Fruit fly (Drosophila melanogaster): Measurements from ENCODE around the gene Ocrl.
A peak's percentile ranks its signal among the peaks of the same experiment; 100 is the strongest.

Ocrl gene

dm6 chrX:1903968-1904367, 18.8 kb upstream of the Ocrl start:
- TF ChIP-seq Sox15 (GFP tag; optimal IDR thresholded peaks at IDR 0.05) (no peak), svp (GFP tag) (peak; percentile 62)

dm6 chrX:1907727-1908264, 15.0 kb upstream of the Ocrl start, which contains the start of gene mip130:
TSS of gene mip130 (plus strand) at chrX:1908239.
- TF ChIP-seq fd85E (GFP tag; optimal IDR thresholded peaks at IDR 0.05) (no peak), Eip93F (GFP tag; optimal IDR thresholded peaks at IDR 0.05) (no peak), CG10669 (GFP tag; optimal IDR thresholded peaks at IDR 0.05) (peak; percentile 61), spab (GFP tag; optimal IDR thresholded peaks at IDR 0.05) (peak; percentile 34), Hr38 (GFP tag; optimal IDR thresholded peaks at IDR 0.05) (no peak), eg (GFP tag; IDR thresholded peaks at IDR 0.05) (0 out of 3 replicates have a peak, but pooled peaks have one; percentile 41), ss (GFP tag; optimal IDR thresholded peaks at IDR 0.05) (peak; percentile 27 to 60), OdsH (GFP tag; optimal IDR thresholded peaks at IDR 0.05) (peak; percentile 47), CG9139 (GFP tag; optimal IDR thresholded peaks at IDR 0.05) (no peak), cyc (GFP tag; optimal IDR thresholded peaks at IDR 0.05) (peak; percentile 65), CG3919 (GFP tag; optimal IDR thresholded peaks at IDR 0.05) (peak; percentile 60), CG4318 (GFP tag; optimal IDR thresholded peaks at IDR 0.05) (no peak), pdm3 (GFP tag; optimal IDR thresholded peaks at IDR 0.05) (peak; percentile 56), Eip78C (GFP tag) (peak; percentile 89), CG15336 (GFP tag; IDR thresholded peaks at IDR 0.05) (peak; percentile 69), CG7368 (GFP tag; optimal IDR thresholded peaks at IDR 0.05) (peak; percentile 51), Gug (GFP tag; IDR thresholded peaks at IDR 0.05) (no peak), fd59A (GFP tag; optimal IDR thresholded peaks at IDR 0.05) (no peak), Blimp-1 (GFP tag; optimal IDR thresholded peaks at IDR 0.05) (no peak), Sox14 (GFP tag; optimal IDR thresholded peaks at IDR 0.05) (peak; percentile 55), CG8119 (GFP tag; IDR thresholded peaks at IDR 0.05) (peak; percentile 47; the same call in 2 of the 3 replicates), CG8319 (GFP tag; optimal IDR thresholded peaks at IDR 0.05) (no peak), Sox15 (GFP tag; optimal IDR thresholded peaks at IDR 0.05) (peak; percentile 27), svp (GFP tag) (peak; percentile 84), CG6792 (GFP tag; optimal IDR thresholded peaks at IDR 0.05) (peak; percentile 53), CG31627 (GFP tag; optimal IDR thresholded peaks at IDR 0.05) (peak; percentile 13), CG1621 (tag; optimal IDR thresholded peaks at IDR 0.05) (no peak), acj6 (GFP tag; optimal IDR thresholded peaks at IDR 0.05) (peak; percentile 37), CG11902 (GFP tag; optimal IDR thresholded peaks at IDR 0.05) (peak; percentile 43), CG6808 (GFP tag; optimal IDR thresholded peaks at IDR 0.05) (peak; percentile 36), CG3032 (tag; optimal IDR thresholded peaks at IDR 0.05) (peak; percentile 60), CG11294 (GFP tag; IDR thresholded peaks at IDR 0.05) (no peak), lz (GFP tag; optimal IDR thresholded peaks at IDR 0.05) (peak; percentile 43), CG6276 (GFP tag; optimal IDR thresholded peaks at IDR 0.05) (peak; percentile 45), salr (GFP tag; optimal IDR thresholded peaks at IDR 0.05) (no peak), net (GFP tag; optimal IDR thresholded peaks at IDR 0.05) (peak; percentile 25), fkh (GFP tag; optimal IDR thresholded peaks at IDR 0.05) (no peak), CG32006 (GFP tag; optimal IDR thresholded peaks at IDR 0.05) (peak; percentile 62), esn (GFP tag; optimal IDR thresholded peaks at IDR 0.05) (peak; percentile 58), Met (GFP tag; optimal IDR thresholded peaks at IDR 0.05) (peak; percentile 82), Sox102F (GFP tag; optimal IDR thresholded peaks at IDR 0.05) (peak; percentile 51), dsx (GFP tag; optimal IDR thresholded peaks at IDR 0.05; ENCODE audit: poor library complexity, severe bottlenecking) (peak; percentile 17), CG16779 (tag; optimal IDR thresholded peaks at IDR 0.05) (peak; percentile 24), Hr4 (GFP tag; optimal IDR thresholded peaks at IDR 0.05) (peak; percentile 64), Smox (GFP tag; optimal IDR thresholded peaks at IDR 0.05) (peak; percentile 37), CG6163 (GFP tag; IDR thresholded peaks at IDR 0.05) (peak; percentile 27; the same call in 1 of the 3 replicates), CG34406 (GFP tag; optimal IDR thresholded peaks at IDR 0.05) (peak; percentile 63), CG8632 (GFP tag; optimal IDR thresholded peaks at IDR 0.05) (peak; percentile 54), vri (GFP tag; optimal IDR thresholded peaks at IDR 0.05) (peak; percentile 40)

All from whole organism, prepupa.